Worm (Caenorhabditis elegans) whole organism, young adult: ENCODE results near the gene chil-17.

Experiments
- B0019.2 ChIP-seq: fragments of 200-800 bp; sonication (Bioruptor generic); conservative IDR thresholded peaks from 2 replicates; pipeline ENCODE4 v1.3.6; 2022; ENCODE audit warnings: missing genetic modification reagents, missing genetic modification characterization, missing compliant biosample characterization
- F22D6.2 ChIP-seq: sonication (generic microtip); optimal IDR thresholded peaks from 2 replicates; lab custom pipeline; 2016; ENCODE audit warnings: mild to moderate bottlenecking, missing genetic modification characterization, missing compliant biosample characterization
- Y95B8A.8 ChIP-seq: fragments of 200-800 bp; sonication (Bioruptor generic); IDR thresholded peaks from 2 replicates; pipeline ENCODE4 v1.3.6; 2022; ENCODE audit warnings: missing genetic modification reagents, missing genetic modification characterization, missing compliant biosample characterization
- bed-2 ChIP-seq: fragments of 200-800 bp; sonication (Bioruptor generic); IDR thresholded peaks from 2 replicates; pipeline ENCODE4 v1.3.6; 2022; ENCODE audit warnings: missing genetic modification reagents, missing genetic modification characterization, missing compliant biosample characterization
- ccch-3 ChIP-seq: fragments of 200-800 bp; sonication (Bioruptor generic); optimal IDR thresholded peaks from 2 replicates; lab custom pipeline; 2018; ENCODE audit warnings: mild to moderate bottlenecking, missing genetic modification characterization, missing compliant biosample characterization
- cebp-2 ChIP-seq: fragments of 200-800 bp; sonication (Bioruptor generic); IDR thresholded peaks from 2 replicates; pipeline ENCODE4 v1.3.6; 2022; ENCODE audit warnings: missing genetic modification characterization, missing compliant biosample characterization
- pha-4 ChIP-seq: fragments of 150-350 bp; sonication (generic microtip); optimal IDR thresholded peaks from 2 replicates; lab custom pipeline; 2014; ENCODE audit warnings: missing biosample characterization, missing genetic modification reagents, missing genetic modification characterization
- tlf-1 ChIP-seq: fragments of 200-800 bp; sonication (Bioruptor generic); optimal IDR thresholded peaks from 2 replicates; lab custom pipeline; 2018; ENCODE audit warnings: mild to moderate bottlenecking, missing genetic modification characterization, missing compliant biosample characterization

ce11 chrII:9407020-9407419, 32.9 kb downstream of the chil-17 start, which contains the start of gene mpz-6:
- TF ChIP-seq cebp-2 (GFP tag; lab: Robert Waterston, UW) (no peak), ccch-3 (GFP tag; lab: Kevin White, UChicago) (no peak), F22D6.2 (tag; lab: Kevin White, UChicago) (no peak), B0019.2 (no peak), bed-2 (GFP tag; lab: Robert Waterston, UW) (no peak), Y95B8A.8 (GFP tag; lab: Robert Waterston, UW) (no peak), pha-4 (tag; lab: Kevin White, UChicago) (no peak), tlf-1 (no peak)
